Worm (Caenorhabditis elegans) whole organism, L1 larva: ENCODE data around the gene pot-2.

Experiments used
- blmp-1 ChIP-seq: fragments of 150-350 bp; optimal IDR thresholded peaks from 2 replicates; lab custom pipeline; 2014; ENCODE audit warnings: missing biosample characterization, missing genetic modification characterization
- ceh-82 ChIP-seq, 3 experiments: fragments of 150-350 bp in 1 of 3; sonication (generic microtip) in 2 of 3; optimal IDR thresholded peaks; 2 replicates each; lab custom pipeline; 2014 to 2017; ENCODE audit warnings: missing biosample characterization in 3 of 3, missing genetic modification characterization in 3 of 3
- elt-2 ChIP-seq: sonication (generic microtip); optimal IDR thresholded peaks from 2 replicates; lab custom pipeline; 2016; ENCODE audit warnings: missing genetic modification characterization, mild to moderate bottlenecking, inconsistent platforms, missing compliant biosample characterization, missing genetic modification reagents
- grh-1 ChIP-seq: fragments of 200-800 bp; sonication (Bioruptor generic); IDR thresholded peaks from 2 replicates; pipeline ENCODE4 v1.3.6; 2022; ENCODE audit warnings: missing genetic modification reagents, missing genetic modification characterization, missing compliant biosample characterization
- hlh-4 ChIP-seq: sonication (generic microtip); optimal IDR thresholded peaks from 2 replicates; lab custom pipeline; 2016; ENCODE audit warnings: mild to moderate bottlenecking, missing genetic modification characterization, missing compliant biosample characterization
- jun-1 ChIP-seq: fragments of 150-350 bp; optimal IDR thresholded peaks from 2 replicates; lab custom pipeline; 2014; ENCODE audit warnings: missing biosample characterization, missing genetic modification reagents, missing genetic modification characterization
- lin-39 ChIP-seq: fragments of 150-350 bp; optimal IDR thresholded peaks from 2 replicates; lab custom pipeline; 2014; ENCODE audit warnings: missing biosample characterization, missing genetic modification reagents, missing genetic modification characterization
- nhr-11 ChIP-seq: fragments of 150-350 bp; optimal IDR thresholded peaks from 2 replicates; lab custom pipeline; 2014; ENCODE audit warnings: missing biosample characterization, missing genetic modification characterization
- nhr-237 ChIP-seq: fragments of 150-350 bp; optimal IDR thresholded peaks from 2 replicates; lab custom pipeline; 2014; ENCODE audit warnings: missing biosample characterization, missing genetic modification characterization
- nhr-77 ChIP-seq: fragments of 150-350 bp; optimal IDR thresholded peaks from 2 replicates; lab custom pipeline; 2014; ENCODE audit warnings: missing biosample characterization, missing genetic modification characterization
- unc-130 ChIP-seq: fragments of 150-350 bp; optimal IDR thresholded peaks from 2 replicates; lab custom pipeline; 2017; ENCODE audit warnings: missing biosample characterization, missing genetic modification characterization, inconsistent platforms
- unc-86 ChIP-seq: sonication (generic microtip); optimal IDR thresholded peaks from 2 replicates; lab custom pipeline; 2016; ENCODE audit warnings: missing genetic modification characterization, missing compliant biosample characterization

- TF ChIP-seq grh-1 (no peak), hlh-4 (no peak), nhr-11 (tag; lab: Kevin White, UChicago) (no peak), nhr-237 (tag; lab: Kevin White, UChicago) (no peak), jun-1 (tag; lab: Kevin White, UChicago) (no peak), lin-39 (no peak), unc-86 (tag; lab: Kevin White, UChicago) (no peak), blmp-1 (no peak), elt-2 (tag; lab: Kevin White, UChicago) (no peak), unc-130 (tag; lab: Kevin White, UChicago) (no peak), ceh-82 (tag; optimal IDR thresholded peaks at IDR 0.05; lab: Kevin White, UChicago) (no peak), nhr-77 (tag; lab: Kevin White, UChicago) (no peak)
Observed at ce11 chrII:14537728-14538127, 13.8 kb downstream of the pot-2 start, which contains the start of the genes clec-147 and C04H5.7.
